Fruit fly (Drosophila melanogaster) whole organism, embryonic: Measurements from ENCODE around the gene CG10019.

Experiments
- Adf1 ChIP-seq: fragments of 200-800 bp; sonication (Bioruptor generic); IDR thresholded peaks from 2 replicates; pipeline ENCODE4 v1.3.6; 2022; ENCODE audit warnings: missing biosample characterization, missing genetic modification characterization
- CG1024 ChIP-seq: fragments of 200-800 bp; sonication (Bioruptor generic); IDR thresholded peaks from 2 replicates; pipeline ENCODE4 v1.3.6; 2022; ENCODE audit warnings: missing biosample characterization, missing genetic modification characterization
- CG10267 ChIP-seq: fragments of 200-800 bp; sonication (Bioruptor generic); optimal IDR thresholded peaks from 2 replicates; lab custom pipeline; 2018; ENCODE audit warnings: missing biosample characterization, mild to moderate bottlenecking, missing genetic modification characterization, moderate library complexity
- CG11093 ChIP-seq: fragments of 200-800 bp; sonication (Bioruptor generic); IDR thresholded peaks from 3 replicates; pipeline ENCODE4 v1.3.6; 2022; ENCODE audit warnings: missing biosample characterization, missing genetic modification characterization
- CG11456 ChIP-seq: fragments of 200-800 bp; sonication (Bioruptor generic); IDR thresholded peaks from 3 replicates; pipeline ENCODE4 v1.3.6; 2022; ENCODE audit warnings: missing biosample characterization, missing genetic modification characterization
- CG12659 ChIP-seq: fragments of 200-800 bp; sonication (Bioruptor generic); optimal IDR thresholded peaks from 3 replicates; lab custom pipeline; 2017; ENCODE audit warnings: mild to moderate bottlenecking, missing biosample characterization, missing genetic modification reagents, missing genetic modification characterization
- CG1647 ChIP-seq: fragments of 200-800 bp; sonication (Bioruptor generic); optimal IDR thresholded peaks from 3 replicates; lab custom pipeline; 2016; ENCODE audit warnings: missing biosample characterization, missing genetic modification characterization
- CG16779 ChIP-seq: fragments of 200-800 bp; sonication (Bioruptor generic); IDR thresholded peaks from 2 replicates; pipeline ENCODE4 v1.3.6; 2022; ENCODE audit warnings: missing biosample characterization, missing genetic modification characterization
- CG17361 ChIP-seq: fragments of 200-800 bp; sonication (Bioruptor generic); IDR thresholded peaks from 3 replicates; pipeline ENCODE4 v1.3.6; 2022; ENCODE audit warnings: missing biosample characterization, missing genetic modification characterization
- CG17829 ChIP-seq: fragments of 200-800 bp; optimal IDR thresholded peaks from 2 replicates; lab custom pipeline; 2019; ENCODE audit warnings: missing biosample characterization, mild to moderate bottlenecking, missing genetic modification characterization, moderate library complexity
- CG2199 ChIP-seq: fragments of 200-800 bp; sonication (Bioruptor generic); IDR thresholded peaks from 3 replicates; pipeline ENCODE4 v1.3.6; 2022; ENCODE audit warnings: missing biosample characterization, missing genetic modification characterization
- CG3281 ChIP-seq: fragments of 200-800 bp; sonication (Bioruptor generic); optimal IDR thresholded peaks from 3 replicates; lab custom pipeline; 2017; ENCODE audit warnings: missing biosample characterization, mild to moderate bottlenecking, missing genetic modification characterization
- CG33557 ChIP-seq: fragments of 200-800 bp; sonication (Bioruptor generic); optimal IDR thresholded peaks from 2 replicates; lab custom pipeline; 2019; ENCODE audit warnings: missing biosample characterization, mild to moderate bottlenecking, missing genetic modification characterization, moderate library complexity
- CG3995 ChIP-seq: fragments of 200-800 bp; sonication (Bioruptor generic); optimal IDR thresholded peaks from 3 replicates; lab custom pipeline; 2016; ENCODE audit warnings: missing biosample characterization, missing genetic modification characterization
- CG6272 ChIP-seq: fragments of 200-800 bp; sonication (Bioruptor generic); IDR thresholded peaks from 2 replicates; pipeline ENCODE4 v1.3.6; 2022; ENCODE audit warnings: missing biosample characterization, missing genetic modification characterization
- CG6683 ChIP-seq: fragments of 200-800 bp; sonication (Bioruptor generic); optimal IDR thresholded peaks from 2 replicates; lab custom pipeline; 2017; ENCODE audit warnings: missing biosample characterization, mild to moderate bottlenecking, missing genetic modification characterization, missing genetic modification reagents
- CG6689 ChIP-seq: fragments of 200-800 bp; sonication (Bioruptor generic); IDR thresholded peaks from 2 replicates; pipeline ENCODE4 v1.3.6; 2022; ENCODE audit warnings: missing biosample characterization, missing genetic modification characterization
- CG7745 ChIP-seq: fragments of 200-800 bp; sonication (Bioruptor generic); optimal IDR thresholded peaks from 2 replicates; lab custom pipeline; 2018; ENCODE audit warnings: missing biosample characterization, mild to moderate bottlenecking, missing genetic modification characterization, moderate library complexity
- CG7987 ChIP-seq: fragments of 200-800 bp; sonication (Bioruptor generic); optimal IDR thresholded peaks from 2 replicates; lab custom pipeline; 2018; ENCODE audit warnings: missing biosample characterization, mild to moderate bottlenecking, missing genetic modification characterization, moderate library complexity
- CG8290 ChIP-seq, 3 experiments: fragments of 200-800 bp; sonication (Bioruptor generic); optimal IDR thresholded peaks; 2 replicates each; lab custom pipeline; 2016 to 2019; ENCODE audit warnings: missing biosample characterization in 3 of 3, missing genetic modification characterization in 3 of 3, mild to moderate bottlenecking in 2 of 3, moderate library complexity in 1 of 3
- CG8478 ChIP-seq: fragments of >200 bp; optimal IDR thresholded peaks from 2 replicates; lab custom pipeline; 2018
- D19B ChIP-seq: fragments of 200-800 bp; sonication (Bioruptor generic); optimal IDR thresholded peaks from 2 replicates; lab custom pipeline; 2017; ENCODE audit warnings: missing biosample characterization, mild to moderate bottlenecking, missing genetic modification characterization
- Dref ChIP-seq: fragments of 200-800 bp; sonication (Bioruptor generic); IDR thresholded peaks from 2 replicates; pipeline ENCODE4 v1.3.6; 2022; ENCODE audit warnings: missing biosample characterization, missing genetic modification characterization
- Ets97D ChIP-seq: fragments of 200-800 bp; sonication (Bioruptor generic); optimal IDR thresholded peaks from 3 replicates; lab custom pipeline; 2016; ENCODE audit warnings: missing biosample characterization, missing genetic modification characterization
- Hand ChIP-seq: fragments of 200-800 bp; sonication (Bioruptor generic); optimal IDR thresholded peaks from 2 replicates; lab custom pipeline; 2017; ENCODE audit warnings: mild to moderate bottlenecking, missing biosample characterization, missing genetic modification reagents, missing genetic modification characterization
- NC2α ChIP-seq: fragments of 200-800 bp; sonication (Bioruptor generic); optimal IDR thresholded peaks from 2 replicates; lab custom pipeline; 2016; ENCODE audit warnings: missing biosample characterization, missing genetic modification characterization
- NFAT ChIP-seq: fragments of 200-800 bp; sonication (Bioruptor generic); IDR thresholded peaks from 2 replicates; pipeline ENCODE4 v1.3.6; 2022; ENCODE audit warnings: missing biosample characterization, missing genetic modification characterization
- Nf-YB ChIP-seq: fragments of 200-800 bp; sonication (Bioruptor generic); optimal IDR thresholded peaks from 3 replicates; lab custom pipeline; 2019; ENCODE audit warnings: missing biosample characterization, mild to moderate bottlenecking, missing genetic modification characterization, moderate library complexity
- Pdp1 ChIP-seq, 2 experiments: fragments of 200-800 bp; sonication (Bioruptor generic); optimal IDR thresholded peaks; 3 replicates each; lab custom pipeline; 2016; ENCODE audit warnings: missing biosample characterization in 2 of 2, missing genetic modification characterization in 2 of 2, mild to moderate bottlenecking in 1 of 2, moderate library complexity in 1 of 2
- Sry-δ ChIP-seq: fragments of 200-800 bp; sonication (Bioruptor generic); optimal IDR thresholded peaks from 2 replicates; lab custom pipeline; 2016; ENCODE audit warnings: missing biosample characterization, missing genetic modification characterization
- cato ChIP-seq: fragments of 200-800 bp; sonication (Bioruptor generic); optimal IDR thresholded peaks from 2 replicates; lab custom pipeline; 2016; ENCODE audit warnings: missing biosample characterization, missing genetic modification characterization, borderline replicate concordance
- caup ChIP-seq: fragments of 200-800 bp; sonication (Bioruptor generic); optimal IDR thresholded peaks from 3 replicates; lab custom pipeline; 2017; ENCODE audit warnings: missing biosample characterization, mild to moderate bottlenecking, missing genetic modification characterization, moderate library complexity; ENCODE audit not compliant: severe bottlenecking
- cg ChIP-seq: fragments of 200-800 bp; sonication (Bioruptor generic); optimal IDR thresholded peaks from 3 replicates; lab custom pipeline; 2019; ENCODE audit warnings: missing biosample characterization, mild to moderate bottlenecking, missing genetic modification characterization, moderate library complexity
- ci ChIP-seq: fragments of 200-800 bp; sonication (Bioruptor generic); IDR thresholded peaks from 3 replicates; pipeline ENCODE4 v1.3.6; 2022; ENCODE audit warnings: missing biosample characterization, missing genetic modification characterization
- corto ChIP-seq: fragments of 200-800 bp; sonication (Bioruptor generic); optimal IDR thresholded peaks from 2 replicates; lab custom pipeline; 2016; ENCODE audit warnings: missing biosample characterization, mild to moderate bottlenecking, missing genetic modification characterization, moderate library complexity
- croc ChIP-seq: fragments of 200-800 bp; sonication (Bioruptor generic); conservative IDR thresholded peaks from 3 replicates; pipeline ENCODE4 v1.3.6; 2022; ENCODE audit warnings: missing biosample characterization, missing genetic modification characterization
- crol ChIP-seq: fragments of 200-800 bp; sonication (Bioruptor generic); IDR thresholded peaks from 2 replicates; pipeline ENCODE4 v1.3.6; 2022; ENCODE audit warnings: missing biosample characterization, missing genetic modification characterization
- ewg ChIP-seq: fragments of 200-800 bp; sonication (Bioruptor generic); optimal IDR thresholded peaks from 3 replicates; lab custom pipeline; 2017; ENCODE audit warnings: mild to moderate bottlenecking, missing biosample characterization, missing genetic modification reagents, missing genetic modification characterization
- fd102C ChIP-seq: fragments of 200-800 bp; sonication (Bioruptor generic); optimal IDR thresholded peaks from 2 replicates; lab custom pipeline; 2018; ENCODE audit warnings: missing biosample characterization, mild to moderate bottlenecking, missing genetic modification characterization, moderate library complexity
- gt ChIP-seq: fragments of 200-800 bp; sonication (Bioruptor generic); IDR thresholded peaks from 2 replicates; pipeline ENCODE4 v1.3.6; 2022; ENCODE audit warnings: missing biosample characterization, missing genetic modification characterization
- hth ChIP-seq: fragments of >200 bp; optimal IDR thresholded peaks from 2 replicates; lab custom pipeline; 2017; ENCODE audit warnings: inconsistent platforms
- kni ChIP-seq: fragments of 200-800 bp; sonication (Bioruptor generic); optimal IDR thresholded peaks from 3 replicates; lab custom pipeline; 2017; ENCODE audit warnings: mild to moderate bottlenecking, missing biosample characterization, missing genetic modification reagents, missing genetic modification characterization
- nerfin-1 ChIP-seq: fragments of 200-800 bp; sonication (Bioruptor generic); optimal IDR thresholded peaks from 3 replicates; lab custom pipeline; 2019; ENCODE audit warnings: missing biosample characterization, mild to moderate bottlenecking, missing genetic modification characterization, moderate library complexity
- onecut ChIP-seq: fragments of 200-800 bp; sonication (Bioruptor generic); IDR thresholded peaks from 2 replicates; pipeline ENCODE4 v1.3.6; 2022; ENCODE audit warnings: missing biosample characterization, missing genetic modification characterization
- pros ChIP-seq: fragments of 200-800 bp; sonication (Bioruptor generic); optimal IDR thresholded peaks from 3 replicates; lab custom pipeline; 2019; ENCODE audit warnings: missing biosample characterization, mild to moderate bottlenecking, missing genetic modification characterization, moderate library complexity
- rib ChIP-seq: fragments of 200-800 bp; sonication (Bioruptor generic); IDR thresholded peaks from 2 replicates; pipeline ENCODE4 v1.3.6; 2022; ENCODE audit warnings: missing biosample characterization, missing genetic modification characterization
- seq ChIP-seq: fragments of 200-800 bp; sonication (Bioruptor generic); IDR thresholded peaks from 2 replicates; pipeline ENCODE4 v1.3.6; 2022; ENCODE audit warnings: missing biosample characterization, missing genetic modification characterization
- ttk ChIP-seq: fragments of 200-800 bp; sonication (Bioruptor generic); IDR thresholded peaks from 2 replicates; pipeline ENCODE4 v2.1.2; 2022; ENCODE audit warnings: missing biosample characterization, missing genetic modification characterization
- yki ChIP-seq: fragments of >200 bp; optimal IDR thresholded peaks from 3 replicates; lab custom pipeline; 2018
- zen ChIP-seq: fragments of 200-800 bp; sonication (Bioruptor generic); optimal IDR thresholded peaks from 3 replicates; lab custom pipeline; 2018; ENCODE audit warnings: missing biosample characterization, mild to moderate bottlenecking, missing genetic modification characterization, moderate library complexity

Gene CG10019

dm6 chr2L:3803466-3804143 is 73.3 kb downstream of the CG10019 start, which contains the start of gene Reph (continued):
- TF ChIP-seq CG11456 (GFP tag; lab: Robert Waterston, UW): peak; percentile 53; the same call in 1 of the 3 replicates
- TF ChIP-seq CG12659 (GFP tag; lab: Kevin White, UChicago): peak; percentile 38
- TF ChIP-seq fd102C (GFP tag; lab: Kevin White, UChicago): no peak
- no peak for TF ChIP-seq zen (tag; lab: Kevin White, UChicago)
- TF ChIP-seq pros (GFP tag; lab: Kevin White, UChicago): peak; percentile 82
- no peak for TF ChIP-seq corto (GFP tag; lab: Kevin White, UChicago)
- peak; percentile 32 for TF ChIP-seq Hand (GFP tag; lab: Kevin White, UChicago)
- no peak for TF ChIP-seq Ets97D (GFP tag; lab: Kevin White, UChicago)
- no peak for TF ChIP-seq croc (GFP tag; lab: Robert Waterston, UW)
- peak; percentile 59; the same call in 1 of the 3 replicates for TF ChIP-seq CG2199 (GFP tag; lab: Robert Waterston, UW)
- TF ChIP-seq CG33557 (GFP tag; lab: Kevin White, UChicago): peak; percentile 12
- no peak for TF ChIP-seq CG6272
- TF ChIP-seq crol (GFP tag; lab: Robert Waterston, UW): peak; percentile 82
- TF ChIP-seq cg: peak; percentile 98
- no peak for TF ChIP-seq CG17829 (tag; lab: Kevin White, UChicago)
- peak; percentile 51 for TF ChIP-seq CG7987 (GFP tag; lab: Kevin White, UChicago)
- TF ChIP-seq Adf1 (GFP tag; lab: Robert Waterston, UW): peak; percentile 68; the same call in 1 of the 2 replicates
- peak; percentile 7 for TF ChIP-seq yki (lab: Kevin White, UChicago)
- TF ChIP-seq CG8478 (lab: Kevin White, UChicago): peak; percentile 94
- no peak for TF ChIP-seq Pdp1 (GFP tag; optimal IDR thresholded peaks at IDR 0.05; lab: Kevin White, UChicago)
- no peak for TF ChIP-seq kni (GFP tag; lab: Kevin White, UChicago)
- TF ChIP-seq ewg (GFP tag; lab: Kevin White, UChicago): peak; percentile 18
- peak; percentile 7 for TF ChIP-seq CG3281 (GFP tag; lab: Kevin White, UChicago)
- 0 out of 2 replicates have a peak, but pooled peaks have one; percentile 37 for TF ChIP-seq CG16779 (GFP tag; lab: Robert Waterston, UW)
- peak; percentile 30 for TF ChIP-seq Nf-YB (GFP tag; lab: Kevin White, UChicago)
- TF ChIP-seq gt (GFP tag; lab: Robert Waterston, UW): no peak
- TF ChIP-seq NC2α: no peak
- TF ChIP-seq rib (GFP tag; lab: Robert Waterston, UW): peak; percentile 75
- TF ChIP-seq hth (lab: Kevin White, UChicago): no peak
- TF ChIP-seq CG17361 (GFP tag; lab: Robert Waterston, UW): no peak
- TF ChIP-seq nerfin-1: peak; percentile 27
- no peak for TF ChIP-seq CG6683 (GFP tag; lab: Kevin White, UChicago)
- no peak for TF ChIP-seq CG6689
- TF ChIP-seq CG1024 (GFP tag; lab: Robert Waterston, UW): no peak
- peak; percentile 68; the same call in 2 of the 3 replicates for TF ChIP-seq ci
- TF ChIP-seq CG1647 (GFP tag; lab: Kevin White, UChicago): no peak
- no peak for TF ChIP-seq CG8290 (GFP tag; optimal IDR thresholded peaks at IDR 0.05; lab: Kevin White, UChicago)
- TF ChIP-seq CG8290 (tag; optimal IDR thresholded peaks at IDR 0.05; lab: Kevin White, UChicago): peak in 1 of 2 experiments; percentile 83
- TF ChIP-seq Dref: no peak
- TF ChIP-seq CG7745: no peak
- TF ChIP-seq seq (GFP tag; lab: Robert Waterston, UW): 0 out of 2 replicates have a peak, but pooled peaks have one; percentile 42
- no peak for TF ChIP-seq ttk
- peak; percentile 64 for TF ChIP-seq caup (GFP tag; lab: Kevin White, UChicago)
- peak; percentile 60; the same call in 1 of the 2 replicates for TF ChIP-seq NFAT (GFP tag; lab: Robert Waterston, UW)
- no peak for TF ChIP-seq Sry-δ (GFP tag; lab: Kevin White, UChicago)
- TF ChIP-seq D19B (GFP tag; lab: Kevin White, UChicago): no peak
- TF ChIP-seq CG11093 (GFP tag; lab: Robert Waterston, UW): no peak
- TF ChIP-seq CG3995 (GFP tag; lab: Kevin White, UChicago): peak; percentile 33
- TF ChIP-seq CG10267 (tag; lab: Kevin White, UChicago): no peak
- no peak for TF ChIP-seq cato (GFP tag; lab: Kevin White, UChicago)
- no peak for TF ChIP-seq onecut (GFP tag; lab: Robert Waterston, UW)
